Worm (Caenorhabditis elegans): ENCODE measurements around the gene lntl-1.

Gene lntl-1

DNA sequence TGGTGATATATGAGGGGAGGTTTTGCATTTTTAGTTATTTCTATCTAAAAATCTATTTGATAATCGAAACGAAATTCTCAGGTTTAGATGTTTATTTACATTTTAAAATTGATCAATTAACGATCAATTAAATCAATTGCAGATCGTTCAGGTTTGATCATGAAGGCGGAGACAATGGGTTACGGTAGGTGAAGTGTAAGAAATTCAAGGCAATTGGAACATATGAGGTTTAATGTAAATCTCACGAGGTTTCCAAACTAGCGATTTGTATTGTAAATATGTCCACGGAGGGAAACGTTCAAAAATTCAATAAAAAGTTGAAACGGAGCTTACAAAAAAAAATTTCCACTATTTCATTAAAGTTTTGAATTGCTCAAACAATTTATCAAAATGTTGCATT is 27.4 kb downstream of the lntl-1 start:
- TF ChIP-seq cog-1 (tag; optimal IDR thresholded peaks at IDR 0.05) (no peak), tab-1 (GFP tag; IDR thresholded peaks at IDR 0.05) (no peak), med-1 (GFP tag; optimal IDR thresholded peaks at IDR 0.05; ENCODE audit: insufficient read depth) (no peak), ztf-29 (GFP tag; IDR thresholded peaks at IDR 0.05) (no peak), klf-2 (GFP tag; conservative IDR thresholded peaks at IDR 0.05) (no peak), ref-1 (GFP tag; conservative IDR thresholded peaks at IDR 0.05) (no peak), ztf-23 (GFP tag; IDR thresholded peaks at IDR 0.05) (no peak), T22C8.4 (GFP tag; IDR thresholded peaks at IDR 0.05) (no peak), flt-1 (GFP tag; IDR thresholded peaks at IDR 0.05) (no peak)

DNA sequence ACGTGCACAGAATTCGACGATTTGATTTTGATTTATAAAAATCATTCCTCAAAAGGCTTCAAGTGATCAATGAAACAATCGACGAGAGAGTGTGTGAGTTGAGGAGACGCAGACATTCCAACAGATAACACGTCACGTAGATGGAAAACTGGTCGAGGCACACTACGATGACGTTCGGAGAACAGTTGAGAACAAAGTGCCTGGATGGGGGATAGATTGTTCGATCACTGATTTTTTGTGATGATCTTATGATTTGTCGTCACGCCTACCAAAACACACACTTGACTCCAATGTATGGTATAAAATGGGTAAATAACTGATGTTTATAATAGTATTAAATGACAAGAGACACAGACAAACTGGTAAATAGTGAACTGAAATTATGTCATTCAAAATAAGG is 28.6 kb downstream of the lntl-1 start:
- TF ChIP-seq klf-2 (GFP tag; conservative IDR thresholded peaks at IDR 0.05) (no peak), cog-1 (tag; optimal IDR thresholded peaks at IDR 0.05) (no peak), med-1 (GFP tag; optimal IDR thresholded peaks at IDR 0.05; ENCODE audit: insufficient read depth) (no peak), ztf-29 (GFP tag; IDR thresholded peaks at IDR 0.05) (no peak), ref-1 (GFP tag; conservative IDR thresholded peaks at IDR 0.05) (no peak), flt-1 (GFP tag; IDR thresholded peaks at IDR 0.05) (no peak), ztf-23 (GFP tag; IDR thresholded peaks at IDR 0.05) (no peak), T22C8.4 (GFP tag; IDR thresholded peaks at IDR 0.05) (no peak), tab-1 (GFP tag; IDR thresholded peaks at IDR 0.05) (no peak)

DNA sequence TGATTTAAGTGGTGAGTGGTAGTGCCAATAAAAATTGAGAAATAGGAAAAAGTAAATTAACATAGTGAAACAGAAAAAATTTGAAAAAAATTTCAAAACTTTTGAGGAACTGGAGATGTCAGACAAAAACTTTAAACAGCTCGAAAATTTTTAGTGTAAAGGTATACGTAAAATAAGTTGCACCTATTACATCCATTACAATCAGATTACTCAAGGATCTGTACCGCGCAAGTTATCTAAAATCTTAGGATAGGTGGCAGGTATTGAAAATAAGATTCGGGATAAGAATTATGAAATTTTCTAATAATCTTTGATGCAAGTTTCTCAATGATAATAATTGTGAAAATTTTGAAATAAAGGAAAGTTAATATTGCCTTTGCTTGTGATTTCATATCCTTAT is 40.1 kb downstream of the lntl-1 start:
- TF ChIP-seq ztf-23 (GFP tag; IDR thresholded peaks at IDR 0.05) (no peak), T22C8.4 (GFP tag; IDR thresholded peaks at IDR 0.05) (no peak), med-1 (GFP tag; optimal IDR thresholded peaks at IDR 0.05; ENCODE audit: insufficient read depth) (no peak), tab-1 (GFP tag; IDR thresholded peaks at IDR 0.05) (no peak), cog-1 (tag; optimal IDR thresholded peaks at IDR 0.05) (no peak)

DNA sequence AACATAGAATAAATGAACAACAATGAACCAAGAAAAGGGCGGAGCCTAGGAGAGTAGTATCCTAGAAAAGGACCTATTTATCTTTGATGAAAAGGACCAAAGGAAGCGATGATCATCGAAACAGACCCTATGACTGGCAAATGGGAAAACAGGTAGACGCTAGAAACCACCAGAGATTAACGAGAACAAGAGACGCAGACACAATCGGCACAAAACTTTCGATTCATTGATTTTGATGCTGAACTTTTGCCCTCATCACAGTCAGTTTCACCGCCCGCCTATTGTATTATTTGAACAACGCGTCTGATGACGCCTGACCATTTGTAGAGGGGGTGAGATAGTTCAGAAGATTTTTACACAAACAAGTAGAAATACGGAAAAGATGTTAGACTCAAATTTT is 41.2 kb downstream of the lntl-1 start:
- TF ChIP-seq T22C8.4 (GFP tag; IDR thresholded peaks at IDR 0.05) = no peak
- TF ChIP-seq flt-1 (GFP tag; IDR thresholded peaks at IDR 0.05) = no peak
- TF ChIP-seq klf-2 (GFP tag; conservative IDR thresholded peaks at IDR 0.05) = no peak
- no peak for TF ChIP-seq cog-1 (tag; optimal IDR thresholded peaks at IDR 0.05)
- no peak for TF ChIP-seq ztf-23 (GFP tag; IDR thresholded peaks at IDR 0.05)
- TF ChIP-seq med-1 (GFP tag; optimal IDR thresholded peaks at IDR 0.05; ENCODE audit: insufficient read depth) = no peak
- TF ChIP-seq ztf-29 (GFP tag; IDR thresholded peaks at IDR 0.05) = no peak
- no peak for TF ChIP-seq tab-1 (GFP tag; IDR thresholded peaks at IDR 0.05)
- no peak for TF ChIP-seq ref-1 (GFP tag; conservative IDR thresholded peaks at IDR 0.05)

DNA sequence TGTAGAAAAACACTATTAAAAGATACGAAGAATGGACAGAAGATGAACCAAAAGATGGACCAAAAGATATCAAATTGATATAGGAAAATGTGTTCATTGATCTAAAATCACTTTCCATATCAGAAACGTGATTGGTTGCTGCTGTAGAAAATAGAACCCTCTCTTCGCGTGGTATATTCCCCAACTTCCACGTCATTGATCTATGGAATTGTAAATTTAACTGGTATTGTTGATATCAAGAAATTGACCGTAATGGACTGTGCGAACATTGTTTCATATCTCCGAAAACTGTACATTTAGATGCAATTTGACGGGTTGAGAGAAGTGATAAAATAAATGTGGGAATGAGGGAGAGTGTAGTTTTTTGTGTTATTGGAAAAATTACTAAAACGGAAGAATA is 42.5 kb downstream of the lntl-1 start:
- TF ChIP-seq tab-1 (GFP tag; IDR thresholded peaks at IDR 0.05) = no peak
- TF ChIP-seq klf-2 (GFP tag; conservative IDR thresholded peaks at IDR 0.05) = no peak
- no peak for TF ChIP-seq ztf-23 (GFP tag; IDR thresholded peaks at IDR 0.05)
- TF ChIP-seq ref-1 (GFP tag; conservative IDR thresholded peaks at IDR 0.05) = no peak
- TF ChIP-seq cog-1 (tag; optimal IDR thresholded peaks at IDR 0.05) = no peak
- no peak for TF ChIP-seq T22C8.4 (GFP tag; IDR thresholded peaks at IDR 0.05)
- TF ChIP-seq med-1 (GFP tag; optimal IDR thresholded peaks at IDR 0.05; ENCODE audit: insufficient read depth) = no peak
- no peak for TF ChIP-seq flt-1 (GFP tag; IDR thresholded peaks at IDR 0.05)
- no peak for TF ChIP-seq ztf-29 (GFP tag; IDR thresholded peaks at IDR 0.05)

DNA sequence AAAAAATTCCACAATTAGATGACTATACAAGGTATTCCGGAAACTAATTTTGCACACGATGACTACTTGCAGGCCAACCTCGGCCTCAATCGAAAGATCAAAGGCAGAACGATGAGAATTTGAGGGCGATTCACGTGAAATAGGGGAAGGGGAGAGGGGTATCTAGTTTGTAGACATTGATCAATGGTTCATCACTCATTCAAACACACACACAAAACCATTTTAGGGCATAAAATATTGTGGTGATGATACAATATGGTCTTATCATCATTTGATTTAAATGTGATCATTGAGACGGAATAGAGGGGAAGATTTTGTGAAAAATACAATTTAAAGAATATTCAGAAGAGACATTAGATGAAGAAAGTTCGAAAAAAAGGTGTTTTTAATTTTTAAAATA is 44.1 kb downstream of the lntl-1 start:
- no peak for TF ChIP-seq klf-2 (GFP tag; conservative IDR thresholded peaks at IDR 0.05)
- no peak for TF ChIP-seq T22C8.4 (GFP tag; IDR thresholded peaks at IDR 0.05)
- TF ChIP-seq ztf-23 (GFP tag; IDR thresholded peaks at IDR 0.05) = no peak
- no peak for TF ChIP-seq ztf-29 (GFP tag; IDR thresholded peaks at IDR 0.05)
- no peak for TF ChIP-seq flt-1 (GFP tag; IDR thresholded peaks at IDR 0.05)

DNA sequence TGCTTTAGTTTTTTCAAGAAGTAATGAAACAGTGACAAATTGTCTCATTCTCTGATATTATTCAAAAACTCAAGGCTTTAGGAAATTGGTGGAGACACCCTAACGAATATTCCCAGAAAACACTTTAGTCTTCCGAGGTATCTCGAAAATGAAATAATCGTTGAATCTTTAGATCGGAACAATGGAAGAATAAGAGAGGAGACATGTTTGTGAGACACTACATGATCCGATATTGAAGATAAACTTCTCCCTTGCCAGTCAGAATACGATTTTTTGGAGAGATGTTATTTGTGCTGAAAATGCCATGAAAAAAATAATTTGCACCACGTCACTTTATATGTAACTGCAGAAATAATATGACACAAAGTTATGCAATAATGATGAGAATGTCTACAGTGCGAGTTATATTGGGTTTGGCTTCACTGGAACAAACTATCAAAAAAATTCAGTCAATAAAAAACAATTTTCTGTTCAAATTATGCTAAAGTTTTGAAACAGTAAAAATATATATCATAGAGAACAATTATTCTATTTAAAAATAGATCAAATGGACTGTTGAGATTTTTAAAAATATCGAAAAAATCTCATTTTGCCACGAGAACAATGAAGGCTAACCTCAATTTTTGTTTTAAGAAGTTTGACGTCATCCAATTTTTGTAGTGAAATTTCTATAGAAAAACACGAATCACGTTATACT is 45.5 kb downstream of the lntl-1 start:
- TF ChIP-seq ztf-23 (GFP tag; IDR thresholded peaks at IDR 0.05) (no peak), klf-2 (GFP tag; conservative IDR thresholded peaks at IDR 0.05) (no peak), ref-1 (GFP tag; conservative IDR thresholded peaks at IDR 0.05) (no peak), med-1 (GFP tag; optimal IDR thresholded peaks at IDR 0.05; ENCODE audit: insufficient read depth) (no peak)

DNA sequence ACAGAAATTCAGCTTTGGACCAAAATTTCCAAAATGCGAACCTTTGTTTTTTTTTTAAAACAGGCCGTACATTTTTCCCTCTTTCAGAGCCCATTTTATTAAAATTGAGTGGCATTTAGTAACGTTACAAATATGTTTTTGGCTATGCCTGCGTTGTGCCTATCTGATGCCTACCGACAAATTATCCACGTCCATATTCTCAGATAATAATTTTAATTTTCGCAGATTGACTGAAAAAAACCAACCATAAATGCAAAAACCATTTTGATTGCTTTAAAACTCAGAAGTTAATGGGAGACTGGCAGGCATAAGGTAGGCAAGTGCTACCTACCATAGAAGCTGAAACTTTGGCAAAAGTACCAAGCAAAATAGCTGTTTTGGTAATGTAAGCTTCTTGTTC is 46.2 kb downstream of the lntl-1 start:
- no peak for TF ChIP-seq ztf-23 (GFP tag; IDR thresholded peaks at IDR 0.05)
- no peak for TF ChIP-seq T22C8.4 (GFP tag; IDR thresholded peaks at IDR 0.05)
- no peak for TF ChIP-seq tab-1 (GFP tag; IDR thresholded peaks at IDR 0.05)
- TF ChIP-seq cog-1 (tag; optimal IDR thresholded peaks at IDR 0.05) = no peak
- no peak for TF ChIP-seq flt-1 (GFP tag; IDR thresholded peaks at IDR 0.05)
- no peak for TF ChIP-seq klf-2 (GFP tag; conservative IDR thresholded peaks at IDR 0.05)
- TF ChIP-seq ref-1 (GFP tag; conservative IDR thresholded peaks at IDR 0.05) = no peak
- TF ChIP-seq ztf-29 (GFP tag; IDR thresholded peaks at IDR 0.05) = no peak
- TF ChIP-seq med-1 (GFP tag; optimal IDR thresholded peaks at IDR 0.05; ENCODE audit: insufficient read depth) = no peak

DNA sequence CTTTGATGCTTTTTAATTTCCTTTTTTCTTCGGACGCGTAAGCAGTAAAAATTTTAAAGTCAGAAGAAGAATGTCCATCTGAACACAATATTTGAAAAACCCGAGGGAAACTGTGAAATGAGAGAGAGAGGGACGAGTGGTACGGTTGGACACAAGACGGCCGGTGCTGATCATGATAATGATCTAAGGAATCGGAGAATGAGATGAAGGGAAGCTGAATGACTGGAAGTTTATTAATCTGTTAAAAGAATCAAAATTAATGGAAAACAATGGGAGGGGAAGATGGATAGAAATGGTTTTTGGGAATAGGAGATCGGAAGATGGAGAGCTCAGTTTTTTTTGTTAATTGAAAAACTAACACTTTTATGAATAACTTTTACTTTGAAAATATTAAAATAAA is 48.2 kb downstream of the lntl-1 start:
- TF ChIP-seq klf-2 (GFP tag; conservative IDR thresholded peaks at IDR 0.05) = no peak
- no peak for TF ChIP-seq ztf-29 (GFP tag; IDR thresholded peaks at IDR 0.05)
- no peak for TF ChIP-seq cog-1 (tag; optimal IDR thresholded peaks at IDR 0.05)
- no peak for TF ChIP-seq tab-1 (GFP tag; IDR thresholded peaks at IDR 0.05)
- TF ChIP-seq flt-1 (GFP tag; IDR thresholded peaks at IDR 0.05) = no peak
- no peak for TF ChIP-seq ztf-23 (GFP tag; IDR thresholded peaks at IDR 0.05)
- TF ChIP-seq T22C8.4 (GFP tag; IDR thresholded peaks at IDR 0.05) = no peak
- no peak for TF ChIP-seq med-1 (GFP tag; optimal IDR thresholded peaks at IDR 0.05; ENCODE audit: insufficient read depth)
- TF ChIP-seq ref-1 (GFP tag; conservative IDR thresholded peaks at IDR 0.05) = no peak

DNA sequence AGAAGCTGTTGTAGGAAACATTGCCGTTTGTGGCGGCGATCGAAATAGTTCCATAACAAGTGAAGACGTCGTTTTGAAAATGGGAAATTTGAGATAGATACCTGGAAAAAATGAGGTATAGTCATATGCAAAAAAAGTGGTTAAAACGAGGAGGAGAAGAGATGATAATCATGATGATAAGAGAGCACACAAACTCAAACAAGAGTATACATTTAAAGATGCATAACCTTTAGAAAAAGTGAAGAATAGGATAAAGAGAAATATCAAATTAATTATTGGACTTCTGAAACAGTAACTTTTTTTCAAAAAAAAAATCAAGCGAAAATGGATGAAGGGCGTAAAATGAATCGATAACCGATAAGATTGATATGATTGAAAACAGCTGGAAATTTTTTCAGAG is 49.1 kb downstream of the lntl-1 start, which contains the start of gene nhr-46:
TSS of gene nhr-46 (minus strand) at position 101 of the 400 bp plus-strand sequence.
- no peak for TF ChIP-seq med-1 (GFP tag; optimal IDR thresholded peaks at IDR 0.05; ENCODE audit: insufficient read depth)
- TF ChIP-seq ztf-29 (GFP tag; IDR thresholded peaks at IDR 0.05) = no peak
- TF ChIP-seq tab-1 (GFP tag; IDR thresholded peaks at IDR 0.05) = no peak
- no peak for TF ChIP-seq cog-1 (tag; optimal IDR thresholded peaks at IDR 0.05)
- no peak for TF ChIP-seq T22C8.4 (GFP tag; IDR thresholded peaks at IDR 0.05)
- no peak for TF ChIP-seq ztf-23 (GFP tag; IDR thresholded peaks at IDR 0.05)
- no peak for TF ChIP-seq flt-1 (GFP tag; IDR thresholded peaks at IDR 0.05)
- no peak for TF ChIP-seq ref-1 (GFP tag; conservative IDR thresholded peaks at IDR 0.05)
